Fruit fly (Drosophila melanogaster) whole organism, wandering third instar larva: ENCODE results near the gene CG31097.

Experiments
- Abd-B ChIP-seq: fragments of >200 bp; optimal IDR thresholded peaks from 2 replicates; lab custom pipeline; 2017; ENCODE audit warnings: missing biosample characterization, missing genetic modification characterization
- CG32264 ChIP-seq: fragments of 200-800 bp; sonication (Bioruptor generic); optimal IDR thresholded peaks from 2 replicates; lab custom pipeline; 2016; ENCODE audit warnings: missing biosample characterization, missing genetic modification characterization
- CG9705 ChIP-seq: fragments of 200-800 bp; sonication (Bioruptor generic); optimal IDR thresholded peaks from 2 replicates; lab custom pipeline; 2018; ENCODE audit warnings: missing biosample characterization, mild to moderate bottlenecking, missing genetic modification characterization
- CrebA ChIP-seq: fragments of 200-800 bp; sonication (Bioruptor generic); optimal IDR thresholded peaks from 2 replicates; lab custom pipeline; 2016; ENCODE audit warnings: missing biosample characterization, mild to moderate bottlenecking, missing genetic modification characterization, borderline replicate concordance
- Dfd ChIP-seq: fragments of >200 bp; optimal IDR thresholded peaks from 2 replicates; lab custom pipeline; 2017; ENCODE audit warnings: missing biosample characterization, missing genetic modification characterization
- Dif ChIP-seq: fragments of 200-275, 200-300 bp; sonication (Bioruptor generic); optimal IDR thresholded peaks from 2 replicates; lab custom pipeline; 2018; ENCODE audit warnings: missing biosample characterization, missing genetic modification characterization; ENCODE audit not compliant: partially characterized antibody
- GATAd ChIP-seq: sonication (Bioruptor generic); optimal IDR thresholded peaks from 2 replicates; lab custom pipeline; 2016; ENCODE audit warnings: missing biosample characterization, missing genetic modification characterization
- HLH106 ChIP-seq: fragments of 200-800 bp; optimal IDR thresholded peaks from 3 replicates; lab custom pipeline; 2019; ENCODE audit warnings: missing biosample characterization, mild to moderate bottlenecking, missing genetic modification characterization, moderate library complexity
- Hnf4 ChIP-seq: fragments of 200-800 bp; sonication (Bioruptor generic); optimal IDR thresholded peaks from 2 replicates; lab custom pipeline; 2016; ENCODE audit warnings: missing biosample characterization, mild to moderate bottlenecking, missing genetic modification characterization
- Hr78 ChIP-seq: fragments of >200 bp; optimal IDR thresholded peaks from 2 replicates; lab custom pipeline; 2017; ENCODE audit warnings: missing biosample characterization, missing genetic modification characterization
- Hr83 ChIP-seq: fragments of 200-300 bp; sonication (Bioruptor generic); optimal IDR thresholded peaks from 2 replicates; lab custom pipeline; 2016; ENCODE audit warnings: missing biosample characterization, mild to moderate bottlenecking, missing genetic modification characterization, moderate library complexity; ENCODE audit not compliant: poor library complexity, severe bottlenecking
- Jra ChIP-seq: sonication (Bioruptor generic); optimal IDR thresholded peaks from 2 replicates; lab custom pipeline; 2016; ENCODE audit warnings: missing biosample characterization, missing genetic modification characterization
- Mio ChIP-seq: sonication (Bioruptor generic); optimal IDR thresholded peaks from 2 replicates; lab custom pipeline; 2016; ENCODE audit warnings: missing biosample characterization, missing genetic modification characterization
- Myc ChIP-seq: fragments of >200 bp; optimal IDR thresholded peaks from 2 replicates; lab custom pipeline; 2017
- N ChIP-seq: fragments of >200 bp; optimal IDR thresholded peaks from 2 replicates; lab custom pipeline; 2018; ENCODE audit warnings: missing biosample characterization, missing external identifiers, missing genetic modification characterization
- OdsH ChIP-seq: fragments of 200-800 bp; sonication (Bioruptor generic); optimal IDR thresholded peaks from 2 replicates; lab custom pipeline; 2016; ENCODE audit warnings: missing biosample characterization, mild to moderate bottlenecking, missing genetic modification characterization
- Rel ChIP-seq, 2 experiments: fragments of 200-800 bp; sonication (Bioruptor generic) in 1 of 2; optimal IDR thresholded peaks; 2 replicates in 1 of 2; 3 replicates in 1 of 2; lab custom pipeline; 2016 to 2019; ENCODE audit warnings: mild to moderate bottlenecking in 2 of 2, missing biosample characterization in 2 of 2, missing genetic modification characterization in 2 of 2, moderate library complexity in 1 of 2
- Sp1 ChIP-seq: fragments of 200-800 bp; sonication (Bioruptor generic); optimal IDR thresholded peaks from 3 replicates; lab custom pipeline; 2019; ENCODE audit warnings: missing biosample characterization, mild to moderate bottlenecking, missing genetic modification characterization, moderate library complexity
- Vsx2 ChIP-seq: fragments of 200-300, 225-300 bp; sonication (Bioruptor generic); optimal IDR thresholded peaks from 2 replicates; lab custom pipeline; 2018; ENCODE audit warnings: missing biosample characterization, missing genetic modification characterization; ENCODE audit not compliant: partially characterized antibody
- br ChIP-seq: fragments of 200-800 bp; sonication (Bioruptor generic); optimal IDR thresholded peaks from 2 replicates; lab custom pipeline; 2016; ENCODE audit warnings: missing biosample characterization, missing genetic modification characterization
- brk ChIP-seq: fragments of 200-800 bp; sonication (Bioruptor generic); optimal IDR thresholded peaks from 2 replicates; lab custom pipeline; 2016; ENCODE audit warnings: missing biosample characterization, mild to moderate bottlenecking, missing genetic modification characterization
- dl ChIP-seq, 2 experiments: fragments of 175-275, 200-275 bp in 1 of 2; fragments of 200-275 bp in 1 of 2; sonication (Bioruptor generic); optimal IDR thresholded peaks; lab custom pipeline; 2018; ENCODE audit warnings: mild to moderate bottlenecking in 2 of 2, missing biosample characterization in 2 of 2, missing genetic modification characterization in 2 of 2, moderate library complexity in 2 of 2; ENCODE audit not compliant: partially characterized antibody in 2 of 2, insufficient read depth in 1 of 2
- dmrt93B ChIP-seq: fragments of 200-800 bp; sonication (Bioruptor generic); optimal IDR thresholded peaks from 2 replicates; lab custom pipeline; 2018; ENCODE audit warnings: missing biosample characterization, mild to moderate bottlenecking, missing genetic modification characterization
- dsf ChIP-seq: sonication (Bioruptor generic); optimal IDR thresholded peaks from 2 replicates; lab custom pipeline; 2016; ENCODE audit warnings: missing biosample characterization, missing genetic modification characterization, borderline replicate concordance
- ey ChIP-seq: fragments of 200-800 bp; sonication (Bioruptor generic); optimal IDR thresholded peaks from 2 replicates; lab custom pipeline; 2016; ENCODE audit warnings: missing biosample characterization, missing genetic modification characterization
- foxo ChIP-seq, 2 experiments: fragments of 200-800 bp; sonication (Bioruptor generic); optimal IDR thresholded peaks; 2 replicates in 1 of 2; 3 replicates in 1 of 2; lab custom pipeline; 2016 to 2017; ENCODE audit warnings: missing biosample characterization in 2 of 2, missing genetic modification characterization in 2 of 2
- fru ChIP-seq: fragments of 200-800 bp; sonication (Bioruptor generic); optimal IDR thresholded peaks from 3 replicates; lab custom pipeline; 2016; ENCODE audit warnings: missing biosample characterization, mild to moderate bottlenecking, missing genetic modification characterization
- h ChIP-seq: fragments of 200-800 bp; sonication (Bioruptor generic); optimal IDR thresholded peaks from 3 replicates; lab custom pipeline; 2016; ENCODE audit warnings: missing biosample characterization, mild to moderate bottlenecking, missing genetic modification characterization
- jim ChIP-seq: fragments of 175-275, 200-325 bp; sonication (Bioruptor generic); optimal IDR thresholded peaks from 2 replicates; lab custom pipeline; 2016; ENCODE audit warnings: missing biosample characterization, mild to moderate bottlenecking, missing genetic modification characterization
- lola ChIP-seq: fragments of >200 bp; optimal IDR thresholded peaks from 2 replicates; lab custom pipeline; 2017; ENCODE audit warnings: missing biosample characterization, missing genetic modification characterization
- pan ChIP-seq: fragments of >200 bp; optimal IDR thresholded peaks from 2 replicates; lab custom pipeline; 2017
- psq ChIP-seq: fragments of 200-800 bp; sonication (Bioruptor generic); optimal IDR thresholded peaks from 3 replicates; lab custom pipeline; 2017; ENCODE audit warnings: missing biosample characterization, mild to moderate bottlenecking, missing genetic modification characterization, moderate library complexity
- rgr ChIP-seq: fragments of 200-800 bp; sonication (Bioruptor generic); optimal IDR thresholded peaks from 3 replicates; lab custom pipeline; 2016; ENCODE audit warnings: missing biosample characterization, mild to moderate bottlenecking, missing genetic modification characterization
- sage ChIP-seq: fragments of 200-800 bp; sonication (Bioruptor generic); optimal IDR thresholded peaks from 2 replicates; lab custom pipeline; 2016; ENCODE audit warnings: missing biosample characterization, mild to moderate bottlenecking, missing genetic modification characterization
- sv ChIP-seq: fragments of 200-800 bp; sonication (Bioruptor generic); optimal IDR thresholded peaks from 3 replicates; lab custom pipeline; 2016; ENCODE audit warnings: missing biosample characterization, missing genetic modification characterization
- tai ChIP-seq: sonication (Bioruptor generic); optimal IDR thresholded peaks from 2 replicates; lab custom pipeline; 2016; ENCODE audit warnings: missing biosample characterization, missing genetic modification characterization
- usp ChIP-seq: fragments of >200 bp; optimal IDR thresholded peaks from 2 replicates; lab custom pipeline; 2017; ENCODE audit warnings: missing biosample characterization, missing genetic modification characterization
- woc ChIP-seq: sonication (Bioruptor generic); optimal IDR thresholded peaks from 2 replicates; lab custom pipeline; 2016; ENCODE audit warnings: missing biosample characterization, mild to moderate bottlenecking, missing genetic modification characterization

The CG31097 gene

dm6 chr3R:25258628-25259240 is 38.8 kb downstream of the CG31097 start, which contains the start of gene CG11857 (continued):
- no peak for TF ChIP-seq N
- peak; percentile 98 for TF ChIP-seq HLH106 (tag; lab: Kevin White, UChicago)

- no peak for TF ChIP-seq Rel (GFP tag; optimal IDR thresholded peaks at IDR 0.05; lab: Kevin White, UChicago)
- peak; percentile 18 for TF ChIP-seq Rel (tag; optimal IDR thresholded peaks at IDR 0.05; lab: Kevin White, UChicago)
- TF ChIP-seq Sp1 (GFP tag; lab: Kevin White, UChicago) = peak; percentile 5
- TF ChIP-seq Hnf4 (GFP tag; lab: Kevin White, UChicago) = no peak
- no peak for TF ChIP-seq Mio
- no peak for TF ChIP-seq brk (GFP tag; lab: Kevin White, UChicago)
- TF ChIP-seq CrebA (GFP tag; lab: Kevin White, UChicago) = no peak
- no peak for TF ChIP-seq fru
- no peak for TF ChIP-seq Jra (GFP tag; lab: Kevin White, UChicago)
- TF ChIP-seq Abd-B (GFP tag; lab: Kevin White, UChicago) = no peak
- TF ChIP-seq usp (GFP tag; lab: Kevin White, UChicago) = no peak
- no peak for TF ChIP-seq h
These were observed 48.1 kb downstream of the CG31097 start, which contains the start of gene Nup358 for dm6 chr3R:25249145-25250141. Gene Nup358 (plus strand): TSS chr3R:25249348.

- TF ChIP-seq OdsH = peak; percentile 95
- TF ChIP-seq Dfd (GFP tag; lab: Kevin White, UChicago) = no peak
- peak; percentile 97 for TF ChIP-seq Sp1 (GFP tag; lab: Kevin White, UChicago)
- TF ChIP-seq tai = no peak
- TF ChIP-seq psq (GFP tag; lab: Kevin White, UChicago) = peak; percentile 89
- no peak for TF ChIP-seq CrebA (GFP tag; lab: Kevin White, UChicago)
- peak; percentile 77 for TF ChIP-seq woc
- peak; percentile 99 for TF ChIP-seq rgr
- TF ChIP-seq sv (GFP tag; lab: Kevin White, UChicago) = peak; percentile 96
- no peak for TF ChIP-seq brk (GFP tag; lab: Kevin White, UChicago)
- TF ChIP-seq Hr78 (GFP tag; lab: Kevin White, UChicago) = no peak
- TF ChIP-seq fru = peak; percentile 96
- TF ChIP-seq br = peak; percentile 98
- TF ChIP-seq Hr83 = peak; percentile 99
- no peak for TF ChIP-seq pan (lab: Kevin White, UChicago)
- peak; percentile 7 for TF ChIP-seq jim
- TF ChIP-seq CG32264 (GFP tag; lab: Kevin White, UChicago) = peak; percentile 91
- TF ChIP-seq Abd-B (GFP tag; lab: Kevin White, UChicago) = no peak
- TF ChIP-seq N = no peak
- peak; percentile 92 for TF ChIP-seq Mio
- peak; percentile 53 for TF ChIP-seq Rel (GFP tag; optimal IDR thresholded peaks at IDR 0.05; lab: Kevin White, UChicago)
- TF ChIP-seq Rel (tag; optimal IDR thresholded peaks at IDR 0.05; lab: Kevin White, UChicago) = peak; percentile 83
- peak; percentile 99 for TF ChIP-seq CG9705
- peak; percentile 96 for TF ChIP-seq h
- no peak for TF ChIP-seq dl (GFP tag; optimal IDR thresholded peaks at IDR 0.05; lab: Kevin White, UChicago; ENCODE audit: insufficient read depth in 1 of 2, partially characterized antibody in 2 of 2)
- TF ChIP-seq HLH106 (tag; lab: Kevin White, UChicago) = peak; percentile 96
- TF ChIP-seq Jra (GFP tag; lab: Kevin White, UChicago) = no peak
- peak; percentile 90 for TF ChIP-seq ey (GFP tag; lab: Kevin White, UChicago)
- TF ChIP-seq dmrt93B (GFP tag; lab: Kevin White, UChicago) = peak; percentile 99
- TF ChIP-seq dsf (GFP tag; lab: Kevin White, UChicago) = peak; percentile 79
- no peak for TF ChIP-seq Hnf4 (GFP tag; lab: Kevin White, UChicago)
- TF ChIP-seq lola (GFP tag; lab: Kevin White, UChicago) = no peak
- TF ChIP-seq Myc (lab: Kevin White, UChicago) = peak; percentile 25
- TF ChIP-seq Dif (GFP tag; lab: Kevin White, UChicago) = no peak
- peak; percentile 89 for TF ChIP-seq GATAd
- peak; percentile 81 to 97 for TF ChIP-seq foxo (GFP tag; optimal IDR thresholded peaks at IDR 0.05; lab: Kevin White, UChicago)
- no peak for TF ChIP-seq Vsx2
- peak; percentile 66 for TF ChIP-seq sage
- no peak for TF ChIP-seq usp (GFP tag; lab: Kevin White, UChicago)
These were observed 50.2 kb downstream of the CG31097 start, which contains the start of the genes RpS27 and Nup37 for dm6 chr3R:25247379-25247869. Gene RpS27 (minus strand): TSS chr3R:25247514. Gene Nup37 (plus strand): TSS chr3R:25247658.
